Fruit fly (Drosophila melanogaster) whole organism, embryonic: ENCODE data around the gene TwdlV.
A peak's percentile ranks its signal among the peaks of the same experiment; 100 is the strongest.

Source experiments
- Awh ChIP-seq: fragments of 200-800 bp; sonication (Bioruptor generic); IDR thresholded peaks from 2 replicates; pipeline ENCODE4, ENCODE4 v1.3.6; 2022; ENCODE audit warnings: missing biosample characterization, missing genetic modification characterization
- Bgb ChIP-seq: fragments of 200-800 bp; sonication (Bioruptor generic); IDR thresholded peaks from 2 replicates; pipeline ENCODE4 v1.3.6; 2022; ENCODE audit warnings: missing biosample characterization, missing genetic modification characterization; ENCODE audit not compliant: partially characterized antibody
- CG10366 ChIP-seq: fragments of 200-800 bp; sonication (Bioruptor generic); IDR thresholded peaks from 2 replicates; pipeline ENCODE4 v1.3.6; 2022; ENCODE audit warnings: missing biosample characterization, missing genetic modification characterization
- CG11696 ChIP-seq: fragments of 200-800 bp; sonication (Bioruptor generic); IDR thresholded peaks from 2 replicates; pipeline ENCODE4 v1.3.6; 2022; ENCODE audit warnings: missing biosample characterization, missing genetic modification characterization
- CG12104 ChIP-seq: fragments of 200-800 bp; sonication (Bioruptor generic); optimal IDR thresholded peaks from 3 replicates; lab custom pipeline; 2016; ENCODE audit warnings: missing biosample characterization, missing genetic modification characterization
- CG15514 ChIP-seq: fragments of 200-800 bp; sonication (Bioruptor generic); optimal IDR thresholded peaks from 3 replicates; lab custom pipeline; 2017; ENCODE audit warnings: missing biosample characterization, missing genetic modification characterization, mild to moderate bottlenecking, moderate library complexity, missing genetic modification reagents
- CG1603 ChIP-seq: fragments of 200-800 bp; sonication (Bioruptor generic); optimal IDR thresholded peaks from 2 replicates; lab custom pipeline; 2019; ENCODE audit warnings: missing biosample characterization, mild to moderate bottlenecking, missing genetic modification characterization, moderate library complexity
- CG17802 ChIP-seq: fragments of 200-800 bp; sonication (Bioruptor generic); optimal IDR thresholded peaks from 2 replicates; lab custom pipeline; 2018; ENCODE audit warnings: missing biosample characterization, mild to moderate bottlenecking, missing genetic modification characterization, moderate library complexity
- CG18619 ChIP-seq: fragments of 200-800 bp; sonication (Bioruptor generic); optimal IDR thresholded peaks from 3 replicates; lab custom pipeline; 2017; ENCODE audit warnings: missing biosample characterization, mild to moderate bottlenecking, missing genetic modification characterization
- CG2120 ChIP-seq: fragments of 200-800 bp; sonication (Bioruptor generic); optimal IDR thresholded peaks from 3 replicates; lab custom pipeline; 2016; ENCODE audit warnings: missing biosample characterization, missing genetic modification characterization
- CG2129 ChIP-seq: fragments of 200-800 bp; sonication (Bioruptor generic); IDR thresholded peaks from 2 replicates; pipeline ENCODE4 v1.3.6; 2022; ENCODE audit warnings: missing biosample characterization, missing genetic modification characterization; ENCODE audit not compliant: partially characterized antibody
- CG2889 ChIP-seq: fragments of 200-800 bp; sonication (Bioruptor generic); IDR thresholded peaks from 3 replicates; pipeline ENCODE4 v1.3.6; 2022; ENCODE audit warnings: missing biosample characterization, missing genetic modification characterization
- CG32767 ChIP-seq: fragments of 200-800 bp; sonication (Bioruptor generic); IDR thresholded peaks from 2 replicates; pipeline ENCODE4 v1.3.6; 2022; ENCODE audit warnings: missing biosample characterization, missing genetic modification characterization
- CG4328 ChIP-seq: fragments of 200-800 bp; sonication (Bioruptor generic); optimal IDR thresholded peaks from 3 replicates; lab custom pipeline; 2017; ENCODE audit warnings: missing biosample characterization, missing genetic modification reagents, missing genetic modification characterization
- CG7786 ChIP-seq: fragments of 200-800 bp; sonication (Bioruptor generic); optimal IDR thresholded peaks from 2 replicates; lab custom pipeline; 2016; ENCODE audit warnings: missing biosample characterization, missing genetic modification characterization
- CG7987 ChIP-seq: fragments of 200-800 bp; sonication (Bioruptor generic); optimal IDR thresholded peaks from 2 replicates; lab custom pipeline; 2018; ENCODE audit warnings: missing biosample characterization, mild to moderate bottlenecking, missing genetic modification characterization, moderate library complexity
- CG8089 ChIP-seq: fragments of 200-800 bp; sonication (Bioruptor generic); optimal IDR thresholded peaks from 3 replicates; lab custom pipeline; 2016; ENCODE audit warnings: missing biosample characterization, missing genetic modification characterization
- CG8388 ChIP-seq: fragments of 200-800 bp; sonication (Bioruptor generic); optimal IDR thresholded peaks from 2 replicates; lab custom pipeline; 2019; ENCODE audit warnings: missing biosample characterization, mild to moderate bottlenecking, missing genetic modification characterization, moderate library complexity
- CG8478 ChIP-seq: fragments of >200 bp; optimal IDR thresholded peaks from 2 replicates; lab custom pipeline; 2018
- CG9609 ChIP-seq: fragments of 200-800 bp; sonication (Bioruptor generic); optimal IDR thresholded peaks from 3 replicates; lab custom pipeline; 2016; ENCODE audit warnings: missing biosample characterization, missing genetic modification characterization
- CG9797 ChIP-seq: fragments of 200-800 bp; sonication (Bioruptor generic); optimal IDR thresholded peaks from 3 replicates; lab custom pipeline; 2018; ENCODE audit warnings: missing biosample characterization, mild to moderate bottlenecking, missing genetic modification characterization
- Camta ChIP-seq: fragments of 200-800 bp; sonication (Bioruptor generic); optimal IDR thresholded peaks from 2 replicates; lab custom pipeline; 2016; ENCODE audit warnings: missing biosample characterization, missing genetic modification characterization
- Dbx ChIP-seq: fragments of 200-800 bp; sonication (Bioruptor generic); IDR thresholded peaks from 3 replicates; pipeline ENCODE4 v1.3.6; 2022; ENCODE audit warnings: missing biosample characterization, missing genetic modification characterization
- Eip74EF ChIP-seq, 2 experiments: fragments of 200-800 bp in 1 of 2; fragments of >200 bp in 1 of 2; sonication (Bioruptor generic) in 1 of 2; optimal IDR thresholded peaks; 2 replicates each; lab custom pipeline; 2017 to 2019; ENCODE audit warnings: missing biosample characterization in 2 of 2, missing genetic modification characterization in 2 of 2, mild to moderate bottlenecking in 1 of 2, moderate library complexity in 1 of 2
- Hand ChIP-seq: fragments of 200-800 bp; sonication (Bioruptor generic); optimal IDR thresholded peaks from 2 replicates; lab custom pipeline; 2017; ENCODE audit warnings: mild to moderate bottlenecking, missing biosample characterization, missing genetic modification reagents, missing genetic modification characterization
- Meics ChIP-seq: fragments of 200-800 bp; sonication (Bioruptor generic); optimal IDR thresholded peaks from 2 replicates; lab custom pipeline; 2017; ENCODE audit warnings: missing biosample characterization, mild to moderate bottlenecking, missing genetic modification characterization
- Nf-YA ChIP-seq: fragments of 200-800 bp; sonication (Bioruptor generic); IDR thresholded peaks from 2 replicates; pipeline ENCODE4 v1.3.6; 2022; ENCODE audit warnings: missing biosample characterization, missing genetic modification characterization
- Oaz ChIP-seq: fragments of 200-800 bp; sonication (Bioruptor generic); IDR thresholded peaks from 2 replicates; pipeline ENCODE4 v1.3.6; 2022; ENCODE audit warnings: missing biosample characterization, missing genetic modification characterization
- Rfx ChIP-seq: fragments of 200-800 bp; sonication (Bioruptor generic); IDR thresholded peaks from 2 replicates; pipeline ENCODE4 v1.3.6; 2022; ENCODE audit warnings: missing biosample characterization, missing genetic modification characterization
- az2 ChIP-seq: fragments of 200-800 bp; sonication (Bioruptor generic); optimal IDR thresholded peaks from 3 replicates; lab custom pipeline; 2016; ENCODE audit warnings: missing biosample characterization, missing genetic modification characterization
- bab2 ChIP-seq: fragments of 200-800 bp; sonication (Bioruptor generic); optimal IDR thresholded peaks from 2 replicates; lab custom pipeline; 2016; ENCODE audit warnings: missing biosample characterization, missing genetic modification characterization
- btn ChIP-seq: fragments of 200-800 bp; sonication (Bioruptor generic); optimal IDR thresholded peaks from 2 replicates; lab custom pipeline; 2016; ENCODE audit warnings: missing biosample characterization, missing genetic modification characterization
- caup ChIP-seq: fragments of 200-800 bp; sonication (Bioruptor generic); optimal IDR thresholded peaks from 3 replicates; lab custom pipeline; 2017; ENCODE audit warnings: missing biosample characterization, mild to moderate bottlenecking, missing genetic modification characterization, moderate library complexity; ENCODE audit not compliant: severe bottlenecking
- en ChIP-seq: fragments of 200-800 bp; sonication (Bioruptor generic); optimal IDR thresholded peaks from 2 replicates; lab custom pipeline; 2016; ENCODE audit warnings: missing biosample characterization, missing genetic modification characterization
- hkb ChIP-seq, 2 experiments: fragments of 200-800 bp in 1 of 2; fragments of >200 bp in 1 of 2; sonication (Bioruptor generic) in 1 of 2; IDR thresholded peaks in 1 of 2; optimal IDR thresholded peaks in 1 of 2; 2 replicates each; pipeline versions ENCODE4 v1.3.6 to Lab custom; 2017 to 2022; ENCODE audit warnings: missing biosample characterization in 1 of 2, missing genetic modification characterization in 1 of 2
- jigr1 ChIP-seq: fragments of 200-800 bp; sonication (Bioruptor generic); IDR thresholded peaks from 3 replicates; pipeline ENCODE4 v1.3.6; 2022; ENCODE audit warnings: missing biosample characterization, missing genetic modification characterization
- kah ChIP-seq: fragments of 200-800 bp; sonication (Bioruptor generic); optimal IDR thresholded peaks from 2 replicates; lab custom pipeline; 2018; ENCODE audit warnings: missing biosample characterization, mild to moderate bottlenecking, missing genetic modification characterization
- nom ChIP-seq: fragments of 200-800 bp; sonication (Bioruptor generic); optimal IDR thresholded peaks from 2 replicates; lab custom pipeline; 2017; ENCODE audit warnings: missing biosample characterization, missing genetic modification characterization, mild to moderate bottlenecking, moderate library complexity, missing genetic modification reagents
- peb ChIP-seq: fragments of 200-800 bp; sonication (Bioruptor generic); IDR thresholded peaks from 2 replicates; pipeline ENCODE4 v1.3.6; 2022; ENCODE audit warnings: missing biosample characterization, missing genetic modification characterization
- pho ChIP-seq: fragments of 200-800 bp; sonication (Bioruptor generic); optimal IDR thresholded peaks from 2 replicates; lab custom pipeline; 2016; ENCODE audit warnings: missing biosample characterization, missing genetic modification characterization
- pita ChIP-seq: fragments of 200-800 bp; sonication (Bioruptor generic); optimal IDR thresholded peaks from 2 replicates; lab custom pipeline; 2017; ENCODE audit warnings: missing biosample characterization, mild to moderate bottlenecking, missing genetic modification characterization
- pros ChIP-seq: fragments of 200-800 bp; sonication (Bioruptor generic); optimal IDR thresholded peaks from 3 replicates; lab custom pipeline; 2019; ENCODE audit warnings: missing biosample characterization, mild to moderate bottlenecking, missing genetic modification characterization, moderate library complexity
- seq ChIP-seq: fragments of 200-800 bp; sonication (Bioruptor generic); IDR thresholded peaks from 2 replicates; pipeline ENCODE4 v1.3.6; 2022; ENCODE audit warnings: missing biosample characterization, missing genetic modification characterization
- shn ChIP-seq: fragments of 200-800 bp; sonication (Bioruptor generic); optimal IDR thresholded peaks from 3 replicates; lab custom pipeline; 2016; ENCODE audit warnings: missing biosample characterization, missing genetic modification characterization
- sim ChIP-seq: fragments of 200-800 bp; sonication (Bioruptor generic); IDR thresholded peaks from 2 replicates; pipeline ENCODE4 v1.3.6; 2022; ENCODE audit warnings: missing biosample characterization, missing genetic modification characterization
- slou ChIP-seq: fragments of 200-800 bp; sonication (Bioruptor generic); optimal IDR thresholded peaks from 3 replicates; lab custom pipeline; 2016; ENCODE audit warnings: missing biosample characterization, missing genetic modification characterization
- sob ChIP-seq: fragments of 200-800 bp; sonication (Bioruptor generic); IDR thresholded peaks from 2 replicates; pipeline ENCODE4 v1.3.6; 2022; ENCODE audit warnings: missing biosample characterization, missing genetic modification characterization
- sr ChIP-seq: fragments of 200-800 bp; sonication (Bioruptor generic); IDR thresholded peaks from 3 replicates; pipeline ENCODE4 v1.3.6; 2022; ENCODE audit warnings: missing biosample characterization, missing genetic modification characterization
- tin ChIP-seq: fragments of 200-800 bp; sonication (Bioruptor generic); optimal IDR thresholded peaks from 3 replicates; lab custom pipeline; 2016; ENCODE audit warnings: missing biosample characterization, missing genetic modification characterization
- trh ChIP-seq: fragments of 200-800 bp; sonication (Bioruptor generic); optimal IDR thresholded peaks from 2 replicates; lab custom pipeline; 2016; ENCODE audit warnings: missing biosample characterization, missing genetic modification characterization
- tx ChIP-seq: fragments of 200-800 bp; sonication (Bioruptor generic); optimal IDR thresholded peaks from 2 replicates; lab custom pipeline; 2016; ENCODE audit warnings: missing biosample characterization, missing genetic modification characterization
- zen ChIP-seq: fragments of 200-800 bp; sonication (Bioruptor generic); optimal IDR thresholded peaks from 3 replicates; lab custom pipeline; 2018; ENCODE audit warnings: missing biosample characterization, mild to moderate bottlenecking, missing genetic modification characterization, moderate library complexity

Gene TwdlV

dm6 chr3R:4220780-4221179, 33.7 kb upstream of the TwdlV start (continued):
- TF ChIP-seq Meics (GFP tag; lab: Kevin White, UChicago) (no peak), caup (no peak), Rfx (GFP tag; lab: Robert Waterston, UW) (peak; percentile 76), pho (GFP tag; lab: Kevin White, UChicago) (peak; percentile 0), kah (GFP tag; lab: Kevin White, UChicago) (no peak), Hand (GFP tag; lab: Kevin White, UChicago) (no peak), pita (no peak), CG9609 (GFP tag; lab: Kevin White, UChicago) (peak; percentile 7), CG10366 (GFP tag; lab: Robert Waterston, UW) (no peak), peb (GFP tag; lab: Robert Waterston, UW) (no peak), Camta (GFP tag; lab: Kevin White, UChicago) (peak; percentile 14), Nf-YA (no peak), CG7786 (GFP tag; lab: Kevin White, UChicago) (peak; percentile 36), Bgb (GFP tag; lab: Robert Waterston, UW) (peak; percentile 100), CG8089 (GFP tag; lab: Kevin White, UChicago) (no peak), zen (tag; lab: Kevin White, UChicago) (peak; percentile 35), CG2120 (peak; percentile 64), hkb (optimal IDR thresholded peaks at IDR 0.05; lab: Kevin White, UChicago) (peak; percentile 23), hkb (GFP tag; IDR thresholded peaks at IDR 0.05; lab: Robert Waterston, UW) (no peak), CG2129 (peak; percentile 92), pros (no peak), seq (GFP tag; lab: Robert Waterston, UW) (no peak), en (GFP tag; lab: Kevin White, UChicago) (no peak), Dbx (GFP tag; lab: Robert Waterston, UW) (peak; percentile 70; the same call in 2 of the 3 replicates), slou (GFP tag; lab: Kevin White, UChicago) (no peak), nom (no peak), Awh (GFP tag; lab: Robert Waterston, UW) (no peak), sob (GFP tag; lab: Robert Waterston, UW) (peak; percentile 74), CG12104 (GFP tag; lab: Kevin White, UChicago) (no peak), sim (GFP tag; lab: Robert Waterston, UW) (no peak), CG15514 (GFP tag; lab: Kevin White, UChicago) (peak; percentile 100), CG32767 (GFP tag; lab: Robert Waterston, UW) (no peak), trh (GFP tag; lab: Kevin White, UChicago) (no peak), sr (GFP tag; lab: Robert Waterston, UW) (no peak), tx (no peak), Oaz (GFP tag; lab: Robert Waterston, UW) (no peak), CG8478 (lab: Kevin White, UChicago) (no peak), CG17802 (no peak), btn (GFP tag; lab: Kevin White, UChicago) (no peak), az2 (no peak), Eip74EF (GFP tag; optimal IDR thresholded peaks at IDR 0.05; lab: Kevin White, UChicago) (no peak), CG9797 (peak; percentile 31), CG8388 (GFP tag; lab: Kevin White, UChicago) (no peak), CG11696 (GFP tag; lab: Robert Waterston, UW) (no peak), CG2889 (GFP tag; lab: Robert Waterston, UW) (no peak), CG1603 (tag; lab: Kevin White, UChicago) (peak; percentile 78), CG4328 (GFP tag; lab: Kevin White, UChicago) (no peak), CG18619 (GFP tag; lab: Kevin White, UChicago) (no peak), bab2 (GFP tag; lab: Kevin White, UChicago) (peak; percentile 13), CG7987 (GFP tag; lab: Kevin White, UChicago) (peak; percentile 22), shn (GFP tag; lab: Kevin White, UChicago) (peak; percentile 35), jigr1 (GFP tag; lab: Robert Waterston, UW) (no peak), tin (GFP tag; lab: Kevin White, UChicago) (peak; percentile 56)
